Worm (Caenorhabditis elegans) whole organism, early embryonic: ENCODE data around the gene F14H3.5.

ENCODE experiments used
- B0310.2 ChIP-seq: sonication (generic microtip); optimal IDR thresholded peaks from 2 replicates; lab custom pipeline; 2016; ENCODE audit warnings: mild to moderate bottlenecking, missing genetic modification characterization, missing compliant biosample characterization
- F13C5.2 ChIP-seq: sonication (generic microtip); optimal IDR thresholded peaks from 2 replicates; lab custom pipeline; 2017; ENCODE audit warnings: mild to moderate bottlenecking, missing genetic modification characterization, inconsistent platforms, missing compliant biosample characterization
- aly-1 ChIP-seq: sonication (generic microtip); optimal IDR thresholded peaks from 2 replicates; lab custom pipeline; 2016; ENCODE audit warnings: missing genetic modification characterization, missing compliant biosample characterization
- ama-1 ChIP-seq: fragments of 150-350 bp; optimal IDR thresholded peaks from 2 replicates; lab custom pipeline; 2014
- ceh-13 ChIP-seq: fragments of 200-800 bp; sonication (Bioruptor generic); optimal IDR thresholded peaks from 2 replicates; lab custom pipeline; 2018; ENCODE audit warnings: mild to moderate bottlenecking, missing genetic modification characterization, missing compliant biosample characterization
- ceh-36 ChIP-seq: sonication (generic microtip); optimal IDR thresholded peaks from 2 replicates; lab custom pipeline; 2016; ENCODE audit warnings: missing genetic modification characterization, inconsistent platforms, missing compliant biosample characterization
- ets-7 ChIP-seq: sonication (generic microtip); optimal IDR thresholded peaks from 2 replicates; lab custom pipeline; 2016; ENCODE audit warnings: missing genotype, missing genetic modification characterization, missing compliant biosample characterization
- flt-1 ChIP-seq: fragments of 200-800 bp; sonication (Bioruptor generic); IDR thresholded peaks from 2 replicates; pipeline ENCODE4 v1.3.6; 2022; ENCODE audit warnings: missing genetic modification characterization, missing compliant biosample characterization
- hmbx-1 ChIP-seq: sonication (generic microtip); optimal IDR thresholded peaks from 2 replicates; lab custom pipeline; 2016; ENCODE audit warnings: mild to moderate bottlenecking, missing genetic modification characterization, missing compliant biosample characterization
- hmg-4 ChIP-seq: fragments of 200-800 bp; sonication (Bioruptor generic); optimal IDR thresholded peaks from 2 replicates; lab custom pipeline; 2018; ENCODE audit warnings: mild to moderate bottlenecking, missing genetic modification characterization, missing compliant biosample characterization
- hnd-1 ChIP-seq: sonication (generic microtip); optimal IDR thresholded peaks from 2 replicates; lab custom pipeline; 2016; ENCODE audit warnings: missing genetic modification characterization, missing compliant biosample characterization
- pes-1 ChIP-seq: fragments of 200-800 bp; sonication (Bioruptor generic); IDR thresholded peaks from 2 replicates; pipeline ENCODE4 v1.3.6; 2022; ENCODE audit warnings: missing genetic modification reagents, missing genetic modification characterization, missing compliant biosample characterization
- scrt-1 ChIP-seq: fragments of 200-800 bp; sonication (Bioruptor generic); IDR thresholded peaks from 2 replicates; pipeline ENCODE4 v1.3.6; 2022; ENCODE audit warnings: missing genetic modification characterization, missing compliant biosample characterization
- sea-1 ChIP-seq: fragments of 200-800 bp; sonication (Bioruptor generic); conservative IDR thresholded peaks from 2 replicates; pipeline ENCODE4 v1.3.6; 2022; ENCODE audit warnings: missing genetic modification characterization, missing compliant biosample characterization
- tbx-11 ChIP-seq: fragments of 200-800 bp; sonication (Bioruptor generic); IDR thresholded peaks from 2 replicates; pipeline ENCODE4 v1.3.6; 2022; ENCODE audit warnings: missing genetic modification characterization, missing compliant biosample characterization
- tbx-37 ChIP-seq: fragments of 200-800 bp; sonication (Bioruptor generic); conservative IDR thresholded peaks from 2 replicates; pipeline ENCODE4 v1.3.6; 2022; ENCODE audit warnings: missing genetic modification reagents, missing genetic modification characterization, missing compliant biosample characterization
- tra-4 ChIP-seq: sonication (generic microtip); optimal IDR thresholded peaks from 2 replicates; lab custom pipeline; 2017; ENCODE audit warnings: missing genetic modification characterization, missing compliant biosample characterization

Gene F14H3.5

DNA sequence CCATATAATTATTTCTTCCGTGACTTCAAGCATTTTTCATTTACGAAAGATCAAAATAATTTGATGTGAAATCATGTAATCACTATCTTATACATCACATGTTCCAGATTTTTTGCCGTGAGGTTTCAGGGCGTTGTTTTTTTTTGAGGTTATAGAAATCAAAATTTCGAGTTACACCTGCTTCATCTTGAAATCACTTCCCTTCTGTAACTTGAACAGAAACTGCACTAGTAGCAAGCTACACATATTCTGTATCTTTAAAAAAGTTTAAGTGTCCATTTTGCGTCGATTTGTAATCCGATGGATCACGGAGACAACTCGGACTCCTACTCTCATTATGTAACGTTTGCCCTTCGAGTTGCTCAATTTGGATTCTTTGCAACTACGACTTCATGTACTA is 33.8 kb upstream of the F14H3.5 start, which contains the start of gene F22B8.3:
Gene F22B8.3, plus strand, starts transcription at position 301 of the 400 bp plus-strand sequence.
- TF ChIP-seq tbx-11 (GFP tag; lab: Robert Waterston, UW) (no peak), F13C5.2 (tag; lab: Kevin White, UChicago) (no peak), flt-1 (no peak), ceh-13 (no peak), ets-7 (tag; lab: Kevin White, UChicago) (no peak), hmg-4 (GFP tag; lab: Kevin White, UChicago) (no peak)

DNA sequence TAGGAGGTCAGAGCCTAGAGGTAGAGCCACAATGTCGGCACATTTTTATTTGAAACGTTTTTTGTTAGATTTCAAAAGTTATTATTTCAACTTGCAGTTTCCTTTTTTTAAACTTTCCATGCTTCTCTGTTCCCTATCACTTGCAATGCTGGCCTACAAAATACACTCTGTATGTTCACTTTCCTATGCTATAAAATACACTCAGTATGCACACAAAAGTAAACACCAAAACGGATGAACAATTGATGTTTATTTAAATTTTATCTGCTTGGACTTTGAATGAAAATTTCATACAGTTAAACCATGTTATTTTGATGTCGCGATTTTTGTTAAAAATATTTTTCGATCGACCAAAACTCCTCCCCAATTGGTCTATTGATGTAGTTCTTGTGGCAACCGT is 23.8 kb upstream of the F14H3.5 start:
- TF ChIP-seq tbx-11 (GFP tag; lab: Robert Waterston, UW), result no peak
- no peak for TF ChIP-seq scrt-1 (GFP tag; lab: Robert Waterston, UW)
- no peak for TF ChIP-seq pes-1
- no peak for TF ChIP-seq tbx-37 (GFP tag; lab: Robert Waterston, UW)
- no peak for TF ChIP-seq hmg-4 (GFP tag; lab: Kevin White, UChicago)
- TF ChIP-seq ets-7 (tag; lab: Kevin White, UChicago), result no peak
- TF ChIP-seq ama-1 (lab: Kevin White, UChicago), result no peak
- TF ChIP-seq aly-1 (tag; lab: Kevin White, UChicago), result no peak
- TF ChIP-seq tra-4, result no peak
- no peak for TF ChIP-seq flt-1
- TF ChIP-seq hnd-1 (tag; lab: Kevin White, UChicago), result no peak
- TF ChIP-seq hmbx-1, result no peak

DNA sequence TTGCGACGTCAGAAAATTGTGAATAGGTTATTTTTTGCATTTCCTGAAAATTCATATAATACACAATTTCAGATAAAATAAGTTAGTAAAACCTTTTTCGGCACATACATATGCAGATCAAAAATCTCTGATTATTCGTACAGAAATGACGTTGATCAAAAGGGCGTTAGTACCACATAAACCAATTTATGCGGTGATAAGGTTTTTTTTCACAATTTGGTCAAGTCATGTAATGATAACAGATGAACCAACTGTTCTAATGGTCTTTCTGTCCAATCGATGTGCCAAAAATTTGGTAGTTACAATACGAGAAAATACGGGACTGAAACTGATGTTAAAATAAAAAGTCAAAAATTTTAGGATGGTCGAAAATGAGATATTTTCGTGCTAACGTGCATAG is 23.2 kb upstream of the F14H3.5 start:
- TF ChIP-seq B0310.2 (tag; lab: Kevin White, UChicago) (no peak), sea-1 (no peak), aly-1 (tag; lab: Kevin White, UChicago) (no peak), hmbx-1 (no peak), pes-1 (no peak), ceh-13 (no peak), scrt-1 (GFP tag; lab: Robert Waterston, UW) (no peak), flt-1 (no peak), hmg-4 (GFP tag; lab: Kevin White, UChicago) (no peak), tbx-11 (GFP tag; lab: Robert Waterston, UW) (no peak), F13C5.2 (tag; lab: Kevin White, UChicago) (no peak), tbx-37 (GFP tag; lab: Robert Waterston, UW) (no peak), ama-1 (lab: Kevin White, UChicago) (no peak), tra-4 (no peak), ets-7 (tag; lab: Kevin White, UChicago) (no peak)

DNA sequence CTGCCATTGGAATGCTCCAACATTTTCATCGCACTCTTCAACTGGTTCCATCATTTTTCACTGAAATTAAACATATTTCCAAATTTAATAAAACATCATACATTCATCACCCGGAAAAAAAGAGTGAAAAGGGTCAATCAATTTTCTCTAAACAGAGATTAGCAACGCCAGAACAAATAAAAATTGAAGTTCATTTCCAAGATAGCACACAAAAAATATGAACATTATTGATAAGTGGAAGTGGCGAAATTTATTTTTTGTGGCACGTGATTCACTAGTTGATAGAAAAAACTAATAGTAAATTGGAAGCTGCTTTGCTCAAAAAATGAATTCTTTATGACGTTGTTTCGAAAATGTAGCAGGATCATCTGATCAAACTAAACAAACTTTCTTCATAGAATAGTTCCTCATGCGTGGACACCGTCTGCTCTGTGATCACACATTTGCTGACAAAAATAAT is 18.4 kb upstream of the F14H3.5 start, which contains the start of the genes F14H3.12 and srj-29:
Gene F14H3.12, minus strand, starts transcription at position 74 of the 460 bp plus-strand sequence.
Gene srj-29, plus strand, starts transcription at position 410 of the 460 bp plus-strand sequence.
- TF ChIP-seq ets-7 (tag; lab: Kevin White, UChicago) (no peak), tbx-37 (GFP tag; lab: Robert Waterston, UW) (no peak), hnd-1 (tag; lab: Kevin White, UChicago) (no peak), B0310.2 (tag; lab: Kevin White, UChicago) (no peak), ceh-13 (no peak), tbx-11 (GFP tag; lab: Robert Waterston, UW) (no peak), hmbx-1 (no peak), sea-1 (no peak)

DNA sequence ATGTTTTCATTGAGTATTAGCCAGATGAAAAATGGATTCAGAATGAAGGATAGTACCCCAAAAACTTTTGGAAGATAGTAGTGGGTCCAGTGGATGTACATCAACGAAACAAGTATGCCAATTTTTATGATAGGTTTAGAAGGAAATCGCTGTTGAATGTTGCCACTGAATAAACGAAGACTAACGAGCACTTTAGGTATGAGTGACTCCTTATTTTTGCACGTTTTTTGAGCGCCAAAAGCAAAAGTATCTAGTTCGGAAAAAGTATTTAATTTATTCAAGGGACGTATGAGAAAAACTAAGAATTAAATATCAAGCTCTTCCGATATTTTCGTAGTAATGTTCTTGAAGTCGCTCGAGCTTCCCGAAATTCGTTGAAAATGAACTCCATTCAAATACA is 17.0 kb upstream of the F14H3.5 start, which contains the start of gene srj-10:
Gene srj-10, minus strand, starts transcription at position 101 of the 400 bp plus-strand sequence.
- TF ChIP-seq sea-1, result no peak
- TF ChIP-seq pes-1, result no peak
- TF ChIP-seq ama-1 (lab: Kevin White, UChicago), result no peak
- no peak for TF ChIP-seq tra-4
- no peak for TF ChIP-seq aly-1 (tag; lab: Kevin White, UChicago)
- TF ChIP-seq ets-7 (tag; lab: Kevin White, UChicago), result no peak
- TF ChIP-seq ceh-13, result no peak

DNA sequence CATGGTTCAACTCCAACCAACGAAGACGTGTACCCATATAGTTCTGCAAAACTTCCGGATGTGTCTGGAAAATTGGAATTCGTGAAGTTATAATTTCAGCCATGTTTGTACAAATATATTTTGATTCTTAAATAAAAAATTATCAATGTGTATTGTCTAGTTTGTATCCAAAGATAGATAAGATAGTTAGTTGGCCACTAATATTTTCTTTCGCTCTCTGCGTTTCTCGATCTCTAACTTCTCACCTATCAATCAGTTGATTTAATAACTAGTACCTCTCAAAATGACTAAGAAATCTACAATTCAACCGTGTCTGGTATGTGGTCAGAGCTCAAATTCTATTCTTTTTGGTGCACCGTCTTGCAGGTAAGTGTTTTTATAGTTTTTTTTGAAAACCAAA is 14.3 kb upstream of the F14H3.5 start, which contains the start of gene nhr-176:
Gene nhr-176, plus strand, starts transcription at position 159 of the 400 bp plus-strand sequence.
- TF ChIP-seq F13C5.2 (tag; lab: Kevin White, UChicago) (no peak), tbx-11 (GFP tag; lab: Robert Waterston, UW) (no peak), tbx-37 (GFP tag; lab: Robert Waterston, UW) (no peak), sea-1 (no peak), B0310.2 (tag; lab: Kevin White, UChicago) (no peak), tra-4 (no peak), ets-7 (tag; lab: Kevin White, UChicago) (no peak), aly-1 (tag; lab: Kevin White, UChicago) (no peak), scrt-1 (GFP tag; lab: Robert Waterston, UW) (no peak), hmg-4 (GFP tag; lab: Kevin White, UChicago) (no peak), hnd-1 (tag; lab: Kevin White, UChicago) (no peak), ceh-13 (no peak), pes-1 (no peak), hmbx-1 (no peak), ama-1 (lab: Kevin White, UChicago) (no peak), flt-1 (no peak), ceh-36 (tag; lab: Kevin White, UChicago) (no peak)

DNA sequence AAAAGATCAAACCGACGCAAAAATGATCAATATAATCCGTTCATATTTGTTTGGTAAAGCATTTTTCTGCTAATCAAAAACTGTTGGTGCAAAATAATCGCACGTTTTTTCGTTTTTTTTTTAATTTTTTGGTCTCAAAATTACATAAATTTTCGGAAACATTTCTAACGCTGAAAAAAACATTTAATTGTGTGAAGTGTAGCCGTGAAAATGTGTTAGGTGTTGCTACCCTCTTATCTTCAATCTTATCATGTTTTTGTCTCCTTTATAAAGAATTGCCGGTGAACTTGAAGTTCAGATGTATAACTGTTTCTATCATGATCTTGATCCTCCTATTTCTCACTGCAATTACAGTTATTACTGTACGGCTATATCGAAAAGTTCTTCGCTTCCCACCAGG is 12.1 kb upstream of the F14H3.5 start, which contains the start of gene cyp-35D1:
Gene cyp-35D1, plus strand, starts transcription at position 301 of the 400 bp plus-strand sequence.
- TF ChIP-seq ets-7 (tag; lab: Kevin White, UChicago), result no peak
- TF ChIP-seq pes-1, result no peak
- TF ChIP-seq flt-1, result no peak
- TF ChIP-seq aly-1 (tag; lab: Kevin White, UChicago), result no peak
- no peak for TF ChIP-seq ceh-36 (tag; lab: Kevin White, UChicago)
- TF ChIP-seq tra-4, result no peak
- TF ChIP-seq hmg-4 (GFP tag; lab: Kevin White, UChicago), result no peak
- TF ChIP-seq sea-1, result no peak
- TF ChIP-seq tbx-11 (GFP tag; lab: Robert Waterston, UW), result no peak
- TF ChIP-seq hnd-1 (tag; lab: Kevin White, UChicago), result no peak
- no peak for TF ChIP-seq ceh-13
- TF ChIP-seq hmbx-1, result no peak

DNA sequence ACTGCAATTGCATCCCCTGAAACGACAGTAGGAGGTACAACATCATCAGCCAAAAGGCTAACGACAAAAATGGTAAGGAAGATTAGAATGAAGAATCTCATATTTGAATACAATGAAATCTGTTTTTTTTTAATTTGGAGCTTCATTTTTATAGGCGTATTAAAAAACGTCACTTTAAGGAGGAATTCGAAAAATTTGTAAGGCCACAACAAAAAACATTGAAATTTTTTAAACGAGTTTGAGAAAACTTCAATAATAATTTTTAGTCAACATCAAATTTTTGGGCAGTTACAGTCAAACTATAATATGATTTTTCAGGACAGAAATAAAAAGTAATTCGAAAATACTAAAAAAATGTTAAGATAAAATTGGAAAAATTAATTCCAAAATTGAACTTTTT is 5.9 kb upstream of the F14H3.5 start, which contains the start of gene F14H3.14:
Gene F14H3.14, minus strand, starts transcription at position 101 of the 400 bp plus-strand sequence.
- no peak for TF ChIP-seq aly-1 (tag; lab: Kevin White, UChicago)
- no peak for TF ChIP-seq ets-7 (tag; lab: Kevin White, UChicago)
- TF ChIP-seq ceh-13, result no peak
- no peak for TF ChIP-seq B0310.2 (tag; lab: Kevin White, UChicago)
- TF ChIP-seq tra-4, result no peak
- no peak for TF ChIP-seq ama-1 (lab: Kevin White, UChicago)
- no peak for TF ChIP-seq scrt-1 (GFP tag; lab: Robert Waterston, UW)
